Worm (Caenorhabditis elegans): ENCODE measurements around the gene fbxa-215.

DNA sequence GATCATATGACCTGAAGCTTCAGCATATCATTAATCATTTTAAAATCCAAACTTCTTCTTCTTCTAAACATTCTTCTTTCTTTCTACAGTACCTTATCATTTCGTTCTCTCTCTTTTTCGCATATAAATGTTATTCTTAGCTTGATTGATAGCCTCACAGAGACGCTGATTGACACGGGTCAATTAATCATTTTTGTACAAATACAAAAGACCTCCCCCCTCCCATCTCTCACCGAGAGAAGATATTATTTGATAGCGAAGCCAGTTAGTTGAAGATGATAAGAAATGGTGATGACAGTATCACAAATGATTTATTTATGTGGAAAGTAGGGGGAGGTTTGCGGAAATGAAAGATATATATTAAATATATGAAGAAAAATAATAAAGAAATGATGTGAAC lies 16.0 kb upstream of the fbxa-215 start:
- TF ChIP-seq lin-39 (tag; optimal IDR thresholded peaks at IDR 0.05) = no peak
- no peak for TF ChIP-seq peb-1 (tag; optimal IDR thresholded peaks at IDR 0.05)
- TF ChIP-seq dmd-4 (tag; optimal IDR thresholded peaks at IDR 0.05) = no peak
- no peak for TF ChIP-seq zag-1 (tag; optimal IDR thresholded peaks at IDR 0.05)
- TF ChIP-seq egl-27 (tag; optimal IDR thresholded peaks at IDR 0.05) = peak; percentile 60
- TF ChIP-seq aly-2 (tag; optimal IDR thresholded peaks at IDR 0.05) = no peak
